Worm (Caenorhabditis elegans) whole organism, L3 larva: ENCODE data around the gene Y56A3A.30.

ENCODE experiments used
- ZK546.5 ChIP-seq: sonication (generic microtip); optimal IDR thresholded peaks from 2 replicates; lab custom pipeline; 2017; ENCODE audit warnings: missing biosample characterization, missing genetic modification characterization
- aly-2 ChIP-seq: fragments of 150-350 bp; optimal IDR thresholded peaks from 2 replicates; lab custom pipeline; 2014; ENCODE audit warnings: missing biosample characterization, missing genetic modification characterization
- ceh-16 ChIP-seq: sonication (generic microtip); optimal IDR thresholded peaks from 2 replicates; lab custom pipeline; 2017; ENCODE audit warnings: missing biosample characterization, missing genetic modification characterization
- ceh-28 ChIP-seq: fragments of 150-350 bp; optimal IDR thresholded peaks from 2 replicates; lab custom pipeline; 2014; ENCODE audit warnings: missing biosample characterization, missing genetic modification reagents, missing genetic modification characterization
- ceh-82 ChIP-seq: fragments of 150-350 bp; optimal IDR thresholded peaks from 2 replicates; lab custom pipeline; 2014; ENCODE audit warnings: missing biosample characterization, missing genetic modification characterization
- ceh-9 ChIP-seq: sonication (generic microtip); optimal IDR thresholded peaks from 2 replicates; lab custom pipeline; 2018; ENCODE audit warnings: missing biosample characterization, missing genetic modification characterization
- egl-27 ChIP-seq: sonication (generic microtip); optimal IDR thresholded peaks from 4 replicates; lab custom pipeline; 2017; ENCODE audit warnings: missing biosample characterization, missing genetic modification reagents, missing genetic modification characterization
- elt-1 ChIP-seq: fragments of 150-350 bp; optimal IDR thresholded peaks from 2 replicates; lab custom pipeline; 2014; ENCODE audit warnings: missing biosample characterization, missing genetic modification characterization
- elt-2 ChIP-seq: sonication (generic microtip); optimal IDR thresholded peaks from 2 replicates; lab custom pipeline; 2016; ENCODE audit warnings: missing genetic modification reagents, mild to moderate bottlenecking, missing genetic modification characterization, missing compliant biosample characterization
- eor-1 ChIP-seq, 2 experiments: fragments of 150-350 bp; optimal IDR thresholded peaks; 2 replicates each; lab custom pipeline; 2014 to 2018; ENCODE audit warnings: missing biosample characterization in 2 of 2, missing genetic modification characterization in 2 of 2
- fos-1 ChIP-seq: fragments of 150-350 bp; optimal IDR thresholded peaks from 2 replicates; lab custom pipeline; 2014; ENCODE audit warnings: missing biosample characterization, missing genetic modification characterization
- hmg-11 ChIP-seq: sonication (generic microtip); optimal IDR thresholded peaks from 2 replicates; lab custom pipeline; 2016; ENCODE audit warnings: missing genetic modification characterization, missing compliant biosample characterization
- jun-1 ChIP-seq: fragments of 150-350 bp; optimal IDR thresholded peaks from 2 replicates; lab custom pipeline; 2014; ENCODE audit warnings: missing biosample characterization, missing genetic modification reagents, missing genetic modification characterization
- lin-15B ChIP-seq: fragments of 150-350 bp; optimal IDR thresholded peaks from 2 replicates; lab custom pipeline; 2014; ENCODE audit warnings: missing biosample characterization, missing genetic modification characterization
- lin-39 ChIP-seq: fragments of 150-350 bp; optimal IDR thresholded peaks from 2 replicates; lab custom pipeline; 2018; ENCODE audit warnings: missing biosample characterization, missing genetic modification reagents, missing genetic modification characterization
- lsy-12 ChIP-seq: sonication (generic microtip); optimal IDR thresholded peaks from 2 replicates; lab custom pipeline; 2016; ENCODE audit warnings: mild to moderate bottlenecking, missing genetic modification characterization, missing compliant biosample characterization
- mdl-1 ChIP-seq: fragments of 150-350 bp; optimal IDR thresholded peaks from 2 replicates; lab custom pipeline; 2014; ENCODE audit warnings: missing biosample characterization, missing genetic modification characterization
- mml-1 ChIP-seq: fragments of 150-350 bp; sonication (generic microtip); optimal IDR thresholded peaks from 3 replicates; lab custom pipeline; 2014; ENCODE audit warnings: missing biosample characterization, missing genetic modification characterization
- nfya-1 ChIP-seq: sonication (generic microtip); optimal IDR thresholded peaks from 2 replicates; lab custom pipeline; 2017; ENCODE audit warnings: missing genetic modification characterization, mild to moderate bottlenecking, missing compliant biosample characterization, antibody characterized with exemption, moderate library complexity; ENCODE audit not compliant: insufficient read depth
- nhr-11 ChIP-seq: fragments of 150-350 bp; optimal IDR thresholded peaks from 2 replicates; lab custom pipeline; 2014; ENCODE audit warnings: missing biosample characterization, missing genetic modification characterization
- nhr-12 ChIP-seq: fragments of 150-350 bp; optimal IDR thresholded peaks from 2 replicates; lab custom pipeline; 2014; ENCODE audit warnings: missing biosample characterization, missing genetic modification characterization
- nhr-23 ChIP-seq: fragments of 150-350 bp; optimal IDR thresholded peaks from 2 replicates; lab custom pipeline; 2014; ENCODE audit warnings: missing biosample characterization, missing genetic modification reagents, missing genetic modification characterization
- nhr-237 ChIP-seq: fragments of 150-350 bp; optimal IDR thresholded peaks from 2 replicates; lab custom pipeline; 2014; ENCODE audit warnings: missing biosample characterization, missing genetic modification characterization
- nhr-25 ChIP-seq: sonication (generic microtip); optimal IDR thresholded peaks from 2 replicates; lab custom pipeline; 2017; ENCODE audit warnings: missing biosample characterization, missing genetic modification characterization
- nhr-43 ChIP-seq: sonication (generic microtip); optimal IDR thresholded peaks from 2 replicates; lab custom pipeline; 2016; ENCODE audit warnings: mild to moderate bottlenecking, missing genetic modification characterization, missing compliant biosample characterization; ENCODE audit not compliant: poor library complexity, severe bottlenecking
- nhr-67 ChIP-seq: fragments of 150-350 bp; optimal IDR thresholded peaks from 2 replicates; lab custom pipeline; 2014; ENCODE audit warnings: missing biosample characterization, missing genetic modification characterization
- nhr-76 ChIP-seq: fragments of 150-350 bp; sonication (generic microtip); optimal IDR thresholded peaks from 5 replicates; lab custom pipeline; 2014; ENCODE audit warnings: missing biosample characterization, missing genetic modification characterization
- pha-4 ChIP-seq: fragments of 150-350 bp; optimal IDR thresholded peaks from 2 replicates; lab custom pipeline; 2014; ENCODE audit warnings: missing biosample characterization, missing genetic modification reagents, missing genetic modification characterization
- sea-2 ChIP-seq: fragments of 150-350 bp; sonication (generic microtip); optimal IDR thresholded peaks from 4 replicates; lab custom pipeline; 2014; ENCODE audit warnings: missing biosample characterization, missing genetic modification reagents, missing genetic modification characterization
- snpc-4 ChIP-seq: fragments of 150-350 bp; optimal IDR thresholded peaks from 2 replicates; lab custom pipeline; 2014; ENCODE audit warnings: missing biosample characterization, missing genetic modification characterization
- unc-39 ChIP-seq: sonication (generic microtip); optimal IDR thresholded peaks from 4 replicates; lab custom pipeline; 2017; ENCODE audit warnings: missing biosample characterization, missing genetic modification characterization
- ztf-11 ChIP-seq: fragments of 150-350 bp; optimal IDR thresholded peaks from 2 replicates; lab custom pipeline; 2014; ENCODE audit warnings: missing biosample characterization, missing genetic modification characterization

Gene Y56A3A.30

DNA sequence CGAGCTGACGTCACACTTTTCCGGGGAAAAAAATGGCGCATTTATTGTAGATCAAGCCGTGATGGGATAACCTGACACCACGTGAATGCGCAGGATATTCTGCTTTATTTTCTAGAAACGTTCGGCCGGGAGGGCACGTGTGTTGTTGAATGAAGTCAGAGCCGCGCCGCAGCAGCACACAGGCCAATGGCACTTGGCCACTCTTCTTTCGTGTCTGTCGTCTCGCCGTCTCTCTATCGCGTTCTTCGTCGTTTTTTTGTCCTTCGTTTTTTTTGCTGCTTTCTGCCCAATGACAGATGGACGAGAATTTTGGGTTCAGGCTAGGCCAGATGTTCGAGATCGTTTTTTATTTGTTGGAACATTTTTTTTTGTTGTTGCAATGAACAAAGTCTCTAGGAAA is 2.7 kb upstream of the Y56A3A.30 start:
- TF ChIP-seq sea-2 (GFP tag; lab: Kevin White, UChicago) = no peak
- peak; percentile 39 for TF ChIP-seq snpc-4
- peak; percentile 76 for TF ChIP-seq hmg-11 (tag; lab: Kevin White, UChicago)
- TF ChIP-seq nhr-76 = no peak
- peak; percentile 87 for TF ChIP-seq lin-15B (tag; lab: Kevin White, UChicago)
- no peak for TF ChIP-seq nhr-11 (tag; lab: Kevin White, UChicago)
- TF ChIP-seq eor-1 (tag; optimal IDR thresholded peaks at IDR 0.05; lab: Kevin White, UChicago) = no peak
- TF ChIP-seq lin-39 (tag; lab: Kevin White, UChicago) = peak; percentile 62
- TF ChIP-seq pha-4 (tag; lab: Kevin White, UChicago) = peak; percentile 50
- TF ChIP-seq nfya-1 (tag; lab: Kevin White, UChicago) = peak; percentile 93
- peak; percentile 13 for TF ChIP-seq elt-2 (tag; lab: Kevin White, UChicago)
- peak; percentile 2 for TF ChIP-seq nhr-25
- no peak for TF ChIP-seq mdl-1 (tag; lab: Kevin White, UChicago)
- TF ChIP-seq, all 47 proteins: peak for 8

DNA sequence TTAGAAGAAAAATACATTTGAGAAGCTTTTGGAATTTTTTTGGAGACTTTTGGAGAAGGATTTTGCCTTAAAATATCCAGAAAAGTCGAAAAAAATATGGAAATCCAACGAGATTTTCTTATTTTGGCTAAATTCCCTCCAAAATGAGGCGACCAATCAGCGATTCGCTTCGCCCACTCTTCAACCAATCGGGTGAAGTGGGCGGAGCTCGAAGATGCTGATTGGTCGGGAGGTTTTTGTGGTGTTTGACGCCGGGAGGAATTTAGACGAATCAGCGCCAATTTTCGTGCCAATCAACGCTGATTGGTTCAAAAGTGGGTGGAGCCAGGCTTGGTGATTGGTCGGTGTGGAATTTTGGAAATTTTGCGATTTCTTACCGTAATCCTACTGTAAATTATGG is 1.9 kb upstream of the Y56A3A.30 start:
- TF ChIP-seq nhr-43 (tag; lab: Kevin White, UChicago) (no peak), nfya-1 (tag; lab: Kevin White, UChicago) (peak; percentile 96)

DNA sequence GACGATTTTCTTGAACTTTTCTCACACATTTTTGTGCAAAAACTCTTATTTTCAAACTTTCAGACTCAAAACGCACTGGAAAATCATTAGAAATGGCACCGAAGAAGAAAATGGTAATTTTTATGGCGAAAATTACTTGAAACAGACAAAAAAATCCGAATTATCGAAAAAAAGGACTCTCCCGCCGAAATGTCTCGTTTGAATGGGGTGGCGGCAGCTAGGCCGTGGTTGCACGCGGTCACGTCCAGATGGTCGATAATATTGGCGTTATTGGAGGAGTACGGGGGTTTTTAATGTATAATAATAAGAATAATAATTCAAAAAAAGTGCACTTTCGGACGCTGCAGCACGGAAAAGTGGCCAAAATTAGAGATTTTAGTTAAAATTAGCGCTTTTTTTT is 4.5 kb downstream of the Y56A3A.30 start, which contains the start of gene Y56A3A.31:
Y56A3A.31 (plus strand) TSS at position 64 of the 400 bp plus-strand sequence.
- peak; percentile 35 for TF ChIP-seq nfya-1 (tag; lab: Kevin White, UChicago)
- no peak for TF ChIP-seq ceh-82
- no peak for TF ChIP-seq fos-1 (tag; lab: Kevin White, UChicago)
- TF ChIP-seq ceh-28 (tag; lab: Kevin White, UChicago) = no peak
- no peak for TF ChIP-seq aly-2
- no peak for TF ChIP-seq jun-1
- no peak for TF ChIP-seq elt-1 (tag; lab: Kevin White, UChicago)
- TF ChIP-seq elt-2 (tag; lab: Kevin White, UChicago) = no peak
- TF ChIP-seq lin-15B (tag; lab: Kevin White, UChicago) = no peak
- no peak for TF ChIP-seq ceh-9 (tag; lab: Kevin White, UChicago)
- TF ChIP-seq mml-1 = no peak
- TF ChIP-seq nhr-23 (tag; lab: Kevin White, UChicago) = no peak
- TF ChIP-seq pha-4 (tag; lab: Kevin White, UChicago) = peak; percentile 7
- TF ChIP-seq ceh-16 = no peak
- no peak for TF ChIP-seq ZK546.5
- no peak for TF ChIP-seq nhr-76
- no peak for TF ChIP-seq unc-39 (tag; lab: Kevin White, UChicago)
- TF ChIP-seq, all 47 proteins: peak for 2

DNA sequence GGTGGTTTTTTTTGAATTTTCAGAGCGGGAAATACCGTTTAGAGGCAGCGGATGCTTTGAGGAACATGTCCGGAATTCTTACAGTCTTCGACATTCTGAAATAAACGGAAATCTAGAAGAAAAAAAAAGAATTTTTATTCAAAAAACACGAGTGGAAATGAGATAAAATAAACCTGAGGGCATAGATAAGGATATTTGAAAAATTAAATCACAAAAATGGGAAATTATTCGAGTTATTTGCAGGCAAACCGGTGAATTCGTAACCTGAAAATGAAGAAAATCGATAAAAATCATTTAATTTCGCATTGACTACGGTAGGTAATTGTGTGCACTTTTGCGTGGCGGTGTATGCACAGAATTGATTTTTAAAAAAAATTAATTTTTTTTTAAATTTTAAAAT is 4.9 kb downstream of the Y56A3A.30 start, which contains the start of gene ung-1:
ung-1 (minus strand) TSS at position 101 of the 400 bp plus-strand sequence.
- no peak for TF ChIP-seq nhr-67 (tag; lab: Kevin White, UChicago)
- no peak for TF ChIP-seq nhr-76
- TF ChIP-seq nhr-237 (tag; lab: Kevin White, UChicago) = no peak
- TF ChIP-seq nhr-12 = no peak
- TF ChIP-seq elt-1 (tag; lab: Kevin White, UChicago) = no peak
- no peak for TF ChIP-seq lsy-12
- no peak for TF ChIP-seq lin-15B (tag; lab: Kevin White, UChicago)
- no peak for TF ChIP-seq jun-1
- no peak for TF ChIP-seq ceh-82
- TF ChIP-seq ztf-11 (tag; lab: Kevin White, UChicago) = no peak
- TF ChIP-seq egl-27 (tag; lab: Kevin White, UChicago) = no peak

DNA sequence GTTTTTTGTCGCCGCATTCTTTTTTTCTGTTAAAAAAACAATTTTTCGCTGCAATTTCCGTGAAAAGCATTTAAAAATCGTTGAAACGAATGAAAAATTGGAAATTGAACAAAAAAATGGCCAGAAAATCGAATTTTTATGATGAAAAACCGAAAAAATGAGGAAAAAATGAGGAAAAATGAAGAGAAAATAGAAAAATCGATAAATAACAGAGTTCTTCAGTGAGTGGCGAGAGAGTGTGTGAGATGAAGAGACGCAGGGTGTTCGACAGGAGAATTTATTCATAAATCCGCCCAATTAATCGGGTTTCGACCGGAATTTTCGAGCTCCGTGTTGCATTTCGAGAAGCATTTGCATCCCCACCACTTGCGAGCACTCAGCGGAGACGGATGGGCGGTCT is 7.5 kb downstream of the Y56A3A.30 start, which contains the start of gene Y56A3A.28:
Y56A3A.28 (minus strand) TSS at position 33 of the 400 bp plus-strand sequence.
- peak; percentile 61 for TF ChIP-seq ceh-28 (tag; lab: Kevin White, UChicago)
- TF ChIP-seq eor-1 (tag; optimal IDR thresholded peaks at IDR 0.05; lab: Kevin White, UChicago) = no peak
- TF ChIP-seq hmg-11 (tag; lab: Kevin White, UChicago) = peak; percentile 46
- TF ChIP-seq, all 47 proteins: peak for 2

DNA sequence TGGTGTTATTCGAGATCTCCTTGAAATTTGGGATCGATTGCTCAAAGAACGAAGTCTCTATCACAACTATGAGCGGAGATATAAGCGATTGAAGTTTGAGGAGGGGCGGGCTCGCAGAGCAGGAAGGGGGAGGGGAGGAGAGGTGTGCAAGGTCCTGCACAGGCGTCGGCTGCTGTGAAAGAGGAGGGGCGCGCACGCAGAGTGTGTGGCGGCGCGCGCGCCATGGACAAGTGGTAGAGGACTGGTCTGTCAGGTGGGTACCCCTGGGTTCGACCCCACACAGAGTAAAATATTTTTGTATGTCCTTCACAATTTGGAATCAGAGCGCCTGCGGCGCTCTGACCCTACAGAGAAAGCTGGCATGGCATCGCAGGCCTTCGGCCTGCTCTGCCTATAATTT is 11.8 kb downstream of the Y56A3A.30 start:
- TF ChIP-seq snpc-4 = peak; percentile 4
